Worm (Caenorhabditis elegans) whole organism, L3 larva: ENCODE measurements around the gene tbcb-1.

Experiments used
- R02D3.7 ChIP-seq: fragments of 150-350 bp; optimal IDR thresholded peaks from 2 replicates; lab custom pipeline; 2014; ENCODE audit warnings: missing biosample characterization, missing genetic modification characterization
- aly-2 ChIP-seq: fragments of 150-350 bp; optimal IDR thresholded peaks from 2 replicates; lab custom pipeline; 2014; ENCODE audit warnings: missing biosample characterization, missing genetic modification characterization
- ceh-16 ChIP-seq: sonication (generic microtip); optimal IDR thresholded peaks from 2 replicates; lab custom pipeline; 2017; ENCODE audit warnings: missing biosample characterization, missing genetic modification characterization
- ceh-28 ChIP-seq: fragments of 150-350 bp; optimal IDR thresholded peaks from 2 replicates; lab custom pipeline; 2014; ENCODE audit warnings: missing biosample characterization, missing genetic modification reagents, missing genetic modification characterization
- ceh-82 ChIP-seq: fragments of 150-350 bp; optimal IDR thresholded peaks from 2 replicates; lab custom pipeline; 2014; ENCODE audit warnings: missing biosample characterization, missing genetic modification characterization
- ceh-9 ChIP-seq: sonication (generic microtip); optimal IDR thresholded peaks from 2 replicates; lab custom pipeline; 2018; ENCODE audit warnings: missing biosample characterization, missing genetic modification characterization
- egl-5 ChIP-seq: fragments of 150-350 bp; optimal IDR thresholded peaks from 2 replicates; lab custom pipeline; 2017; ENCODE audit warnings: missing biosample characterization, missing genetic modification reagents, missing genetic modification characterization, inconsistent platforms
- elt-1 ChIP-seq: fragments of 150-350 bp; optimal IDR thresholded peaks from 2 replicates; lab custom pipeline; 2014; ENCODE audit warnings: missing biosample characterization, missing genetic modification characterization
- elt-2 ChIP-seq: sonication (generic microtip); optimal IDR thresholded peaks from 2 replicates; lab custom pipeline; 2016; ENCODE audit warnings: missing genetic modification reagents, mild to moderate bottlenecking, missing genetic modification characterization, missing compliant biosample characterization
- elt-3 ChIP-seq, 3 experiments: fragments of 150-350 bp in 1 of 3; sonication (generic microtip) in 2 of 3; optimal IDR thresholded peaks; 2 replicates in 2 of 3; 4 replicates in 1 of 3; lab custom pipeline; 2014 to 2017; ENCODE audit warnings: missing biosample characterization in 3 of 3, missing genetic modification characterization in 3 of 3
- eor-1 ChIP-seq, 2 experiments: fragments of 150-350 bp; optimal IDR thresholded peaks; 2 replicates each; lab custom pipeline; 2014 to 2018; ENCODE audit warnings: missing biosample characterization in 2 of 2, missing genetic modification characterization in 2 of 2
- fkh-10 ChIP-seq: sonication (generic microtip); optimal IDR thresholded peaks from 2 replicates; lab custom pipeline; 2017; ENCODE audit warnings: missing biosample characterization, missing genetic modification reagents, missing genetic modification characterization
- fkh-2 ChIP-seq: fragments of 150-350 bp; optimal IDR thresholded peaks from 2 replicates; lab custom pipeline; 2014; ENCODE audit warnings: missing biosample characterization, missing genetic modification reagents, missing genetic modification characterization
- fos-1 ChIP-seq: fragments of 150-350 bp; optimal IDR thresholded peaks from 2 replicates; lab custom pipeline; 2014; ENCODE audit warnings: missing biosample characterization, missing genetic modification characterization
- lin-15B ChIP-seq: fragments of 150-350 bp; optimal IDR thresholded peaks from 2 replicates; lab custom pipeline; 2014; ENCODE audit warnings: missing biosample characterization, missing genetic modification characterization
- lin-39 ChIP-seq: fragments of 150-350 bp; optimal IDR thresholded peaks from 2 replicates; lab custom pipeline; 2018; ENCODE audit warnings: missing biosample characterization, missing genetic modification reagents, missing genetic modification characterization
- lsy-12 ChIP-seq: sonication (generic microtip); optimal IDR thresholded peaks from 2 replicates; lab custom pipeline; 2016; ENCODE audit warnings: mild to moderate bottlenecking, missing genetic modification characterization, missing compliant biosample characterization
- mdl-1 ChIP-seq: fragments of 150-350 bp; optimal IDR thresholded peaks from 2 replicates; lab custom pipeline; 2014; ENCODE audit warnings: missing biosample characterization, missing genetic modification characterization
- mml-1 ChIP-seq: fragments of 150-350 bp; sonication (generic microtip); optimal IDR thresholded peaks from 3 replicates; lab custom pipeline; 2014; ENCODE audit warnings: missing biosample characterization, missing genetic modification characterization
- nfya-1 ChIP-seq: sonication (generic microtip); optimal IDR thresholded peaks from 2 replicates; lab custom pipeline; 2017; ENCODE audit warnings: missing genetic modification characterization, mild to moderate bottlenecking, missing compliant biosample characterization, antibody characterized with exemption, moderate library complexity; ENCODE audit not compliant: insufficient read depth
- nhr-11 ChIP-seq: fragments of 150-350 bp; optimal IDR thresholded peaks from 2 replicates; lab custom pipeline; 2014; ENCODE audit warnings: missing biosample characterization, missing genetic modification characterization
- nhr-12 ChIP-seq: fragments of 150-350 bp; optimal IDR thresholded peaks from 2 replicates; lab custom pipeline; 2014; ENCODE audit warnings: missing biosample characterization, missing genetic modification characterization
- nhr-23 ChIP-seq: fragments of 150-350 bp; optimal IDR thresholded peaks from 2 replicates; lab custom pipeline; 2014; ENCODE audit warnings: missing biosample characterization, missing genetic modification reagents, missing genetic modification characterization
- nhr-237 ChIP-seq: fragments of 150-350 bp; optimal IDR thresholded peaks from 2 replicates; lab custom pipeline; 2014; ENCODE audit warnings: missing biosample characterization, missing genetic modification characterization
- nhr-25 ChIP-seq: sonication (generic microtip); optimal IDR thresholded peaks from 2 replicates; lab custom pipeline; 2017; ENCODE audit warnings: missing biosample characterization, missing genetic modification characterization
- nhr-28 ChIP-seq: fragments of 150-350 bp; optimal IDR thresholded peaks from 2 replicates; lab custom pipeline; 2014; ENCODE audit warnings: missing biosample characterization, missing genetic modification characterization
- nhr-43 ChIP-seq: sonication (generic microtip); optimal IDR thresholded peaks from 2 replicates; lab custom pipeline; 2016; ENCODE audit warnings: mild to moderate bottlenecking, missing genetic modification characterization, missing compliant biosample characterization; ENCODE audit not compliant: poor library complexity, severe bottlenecking
- nhr-67 ChIP-seq: fragments of 150-350 bp; optimal IDR thresholded peaks from 2 replicates; lab custom pipeline; 2014; ENCODE audit warnings: missing biosample characterization, missing genetic modification characterization
- nhr-76 ChIP-seq: fragments of 150-350 bp; sonication (generic microtip); optimal IDR thresholded peaks from 5 replicates; lab custom pipeline; 2014; ENCODE audit warnings: missing biosample characterization, missing genetic modification characterization
- nhr-77 ChIP-seq: fragments of 150-350 bp; optimal IDR thresholded peaks from 2 replicates; lab custom pipeline; 2014; ENCODE audit warnings: missing biosample characterization, missing genetic modification characterization
- pqm-1 ChIP-seq: fragments of 150-350 bp; optimal IDR thresholded peaks from 2 replicates; lab custom pipeline; 2017; ENCODE audit warnings: missing biosample characterization, missing genetic modification characterization, inconsistent platforms
- sea-2 ChIP-seq: fragments of 150-350 bp; sonication (generic microtip); optimal IDR thresholded peaks from 4 replicates; lab custom pipeline; 2014; ENCODE audit warnings: missing biosample characterization, missing genetic modification reagents, missing genetic modification characterization
- unc-39 ChIP-seq: sonication (generic microtip); optimal IDR thresholded peaks from 4 replicates; lab custom pipeline; 2017; ENCODE audit warnings: missing biosample characterization, missing genetic modification characterization
- zag-1 ChIP-seq: fragments of 150-350 bp; optimal IDR thresholded peaks from 2 replicates; lab custom pipeline; 2014; ENCODE audit warnings: missing biosample characterization, missing genetic modification characterization
- ztf-11 ChIP-seq: fragments of 150-350 bp; optimal IDR thresholded peaks from 2 replicates; lab custom pipeline; 2014; ENCODE audit warnings: missing biosample characterization, missing genetic modification characterization
- ztf-4 ChIP-seq: fragments of 150-350 bp; optimal IDR thresholded peaks from 2 replicates; lab custom pipeline; 2014; ENCODE audit warnings: missing biosample characterization, missing genetic modification characterization

Gene tbcb-1

DNA sequence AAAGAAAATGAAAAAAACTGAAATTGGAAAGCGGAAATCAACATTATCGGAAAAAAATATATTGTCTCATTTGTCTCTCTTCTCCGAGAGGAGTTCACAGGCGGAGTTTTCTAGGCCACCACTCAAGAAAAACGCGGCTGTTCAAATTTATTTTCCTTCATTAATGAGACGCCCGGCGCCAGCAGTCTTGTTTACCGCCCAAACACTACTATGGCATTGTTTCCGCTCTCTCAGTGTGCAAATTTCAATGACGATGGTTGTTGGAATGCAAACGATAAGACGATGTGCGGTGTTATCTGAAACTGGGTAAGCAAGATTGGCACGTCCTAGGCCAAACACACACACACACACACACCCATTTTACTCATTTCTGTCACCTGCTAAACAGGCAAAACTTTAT lies 35.2 kb upstream of the tbcb-1 start, which contains the start of gene cav-2 (continued):
- TF ChIP-seq fkh-10 (GFP tag; lab: Kevin White, UChicago) (peak; percentile 51), elt-2 (peak; percentile 92), elt-3 (tag; optimal IDR thresholded peaks at IDR 0.05; lab: Kevin White, UChicago) (no peak), nfya-1 (tag; lab: Kevin White, UChicago) (peak; percentile 68), ztf-4 (tag; lab: Kevin White, UChicago) (no peak), nhr-77 (no peak), ceh-82 (tag; lab: Kevin White, UChicago) (no peak), pqm-1 (tag; lab: Kevin White, UChicago) (peak; percentile 92), fos-1 (no peak), unc-39 (tag; lab: Kevin White, UChicago) (no peak), zag-1 (tag; lab: Kevin White, UChicago) (no peak), ceh-9 (no peak), lsy-12 (tag; lab: Kevin White, UChicago) (peak; percentile 72)
- TF ChIP-seq, all 47 proteins: peak for 19

DNA sequence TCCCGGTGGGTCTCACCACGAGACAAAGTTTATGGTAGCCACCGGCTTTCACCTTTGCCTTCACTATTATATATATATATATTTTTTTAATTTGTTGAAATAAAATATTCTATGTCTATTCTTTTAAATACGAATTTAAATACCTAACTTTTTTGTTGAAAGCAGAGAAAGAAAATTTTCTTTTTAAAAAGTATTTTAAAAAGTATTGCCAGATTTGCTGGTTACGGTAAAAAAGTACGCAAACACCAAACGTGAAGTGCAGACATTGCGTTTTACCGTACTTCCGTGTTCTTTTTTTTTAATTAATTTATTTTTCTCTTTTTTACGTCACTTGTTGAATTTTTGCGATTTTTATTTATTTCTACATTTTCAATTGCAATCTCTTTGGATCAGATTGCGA lies 31.9 kb upstream of the tbcb-1 start, which contains the start of gene C56A3.8:
Gene C56A3.8, plus strand, starts transcription at position 301 of the 400 bp plus-strand sequence.
- no peak for TF ChIP-seq nhr-77
- no peak for TF ChIP-seq fkh-10 (GFP tag; lab: Kevin White, UChicago)
- no peak for TF ChIP-seq eor-1 (tag; optimal IDR thresholded peaks at IDR 0.05; lab: Kevin White, UChicago)
- TF ChIP-seq ceh-82 (tag; lab: Kevin White, UChicago): no peak
- no peak for TF ChIP-seq lin-15B (tag; lab: Kevin White, UChicago)
- no peak for TF ChIP-seq ztf-4 (tag; lab: Kevin White, UChicago)
- TF ChIP-seq nhr-25 (tag; lab: Kevin White, UChicago): no peak
- TF ChIP-seq nhr-12 (tag; lab: Kevin White, UChicago): no peak
- no peak for TF ChIP-seq elt-3 (tag; optimal IDR thresholded peaks at IDR 0.05; lab: Kevin White, UChicago)
- TF ChIP-seq nhr-237 (tag; lab: Kevin White, UChicago): no peak
- TF ChIP-seq ceh-16 (tag; lab: Kevin White, UChicago): no peak
- TF ChIP-seq aly-2 (tag; lab: Kevin White, UChicago): no peak
- no peak for TF ChIP-seq mml-1
- TF ChIP-seq zag-1 (tag; lab: Kevin White, UChicago): no peak
- no peak for TF ChIP-seq ztf-11 (tag; lab: Kevin White, UChicago)
- no peak for TF ChIP-seq elt-1 (tag; lab: Kevin White, UChicago)
- TF ChIP-seq nhr-43 (tag; lab: Kevin White, UChicago): no peak
- TF ChIP-seq lsy-12 (tag; lab: Kevin White, UChicago): no peak
- TF ChIP-seq ceh-28: no peak

DNA sequence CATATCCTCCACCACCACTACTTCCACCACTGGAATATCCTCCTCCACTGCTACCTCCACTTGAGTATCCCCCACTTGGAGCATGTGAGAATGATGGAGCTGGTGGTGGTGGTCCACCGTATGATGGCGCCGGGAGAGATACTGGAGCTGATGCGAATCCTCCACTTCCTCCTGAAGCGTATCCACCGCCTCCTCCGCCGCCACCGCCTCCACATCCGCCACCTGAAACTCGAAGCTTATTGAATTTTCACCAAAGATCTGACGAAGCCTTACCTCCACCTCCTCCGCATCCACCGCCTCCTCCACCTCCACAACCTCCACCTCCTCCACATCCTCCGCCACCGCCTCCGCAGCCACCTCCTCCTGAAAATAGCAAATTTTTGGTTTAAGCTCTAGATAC lies 29.2 kb upstream of the tbcb-1 start:
- TF ChIP-seq ztf-11 (tag; lab: Kevin White, UChicago) (no peak), lsy-12 (tag; lab: Kevin White, UChicago) (no peak), nhr-23 (tag; lab: Kevin White, UChicago) (no peak), unc-39 (tag; lab: Kevin White, UChicago) (no peak), elt-1 (tag; lab: Kevin White, UChicago) (no peak), nhr-77 (no peak), elt-2 (no peak), zag-1 (tag; lab: Kevin White, UChicago) (no peak), nhr-67 (tag; lab: Kevin White, UChicago) (no peak), nhr-28 (tag; lab: Kevin White, UChicago) (no peak), fos-1 (no peak), nhr-12 (tag; lab: Kevin White, UChicago) (no peak), mdl-1 (tag; lab: Kevin White, UChicago) (no peak), ceh-82 (tag; lab: Kevin White, UChicago) (no peak), ceh-28 (no peak), R02D3.7 (no peak), pqm-1 (tag; lab: Kevin White, UChicago) (no peak), fkh-10 (GFP tag; lab: Kevin White, UChicago) (no peak), nhr-237 (tag; lab: Kevin White, UChicago) (no peak), ztf-4 (tag; lab: Kevin White, UChicago) (no peak)

DNA sequence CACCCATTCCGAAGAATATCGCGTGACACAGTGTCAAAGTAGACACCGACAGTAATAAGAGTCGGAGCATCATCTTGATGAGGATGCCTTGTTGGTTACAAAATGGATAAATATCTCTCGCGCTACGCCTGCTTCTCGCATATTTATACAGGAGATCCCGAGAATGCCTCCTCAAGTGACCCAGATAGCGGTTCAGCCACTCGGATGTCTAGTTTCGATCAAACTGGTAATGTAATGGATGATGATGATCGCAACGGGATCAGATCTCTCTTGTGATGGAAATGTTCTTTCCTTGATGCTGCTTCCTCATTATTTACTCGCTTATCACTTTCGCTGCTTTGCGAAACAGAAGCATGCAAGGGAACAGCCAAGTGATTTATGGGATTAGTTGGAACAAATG lies 28.1 kb upstream of the tbcb-1 start, which contains the start of gene grl-17:
Gene grl-17, minus strand, starts transcription at position 101 of the 400 bp plus-strand sequence.
- TF ChIP-seq elt-3 (tag; optimal IDR thresholded peaks at IDR 0.05; lab: Kevin White, UChicago) (no peak), lin-39 (tag; lab: Kevin White, UChicago) (no peak), mml-1 (no peak), elt-1 (tag; lab: Kevin White, UChicago) (no peak), nhr-43 (tag; lab: Kevin White, UChicago) (no peak), ceh-28 (no peak), fkh-10 (GFP tag; lab: Kevin White, UChicago) (no peak), nhr-12 (tag; lab: Kevin White, UChicago) (no peak), nhr-11 (tag; lab: Kevin White, UChicago) (no peak), elt-2 (no peak), nfya-1 (tag; lab: Kevin White, UChicago) (no peak), egl-5 (tag; lab: Kevin White, UChicago) (no peak), nhr-76 (tag; lab: Kevin White, UChicago) (no peak), nhr-25 (tag; lab: Kevin White, UChicago) (no peak), fkh-2 (tag; lab: Kevin White, UChicago) (no peak), ceh-82 (tag; lab: Kevin White, UChicago) (no peak), sea-2 (GFP tag; lab: Kevin White, UChicago) (no peak), pqm-1 (tag; lab: Kevin White, UChicago) (no peak), nhr-23 (tag; lab: Kevin White, UChicago) (no peak)
